Worm (Caenorhabditis elegans): ENCODE measurements around the gene C04G6.13.

C04G6.13 gene

ce11 chrII:5057315-5057714 is 36.7 kb upstream of the C04G6.13 start (continued):
- TF ChIP-seq rbr-2 (tag; optimal IDR thresholded peaks at IDR 0.05), result peak; percentile 68
- no peak for TF ChIP-seq tag-97 (GFP tag; IDR thresholded peaks at IDR 0.05)
- 0 out of 2 replicates have a peak, but pooled peaks have one; percentile 66 for TF ChIP-seq saeg-2 (GFP tag; IDR thresholded peaks at IDR 0.05)
- peak; percentile 63 for TF ChIP-seq F10B5.3 (tag; optimal IDR thresholded peaks at IDR 0.05)
- peak; percentile 63 for TF ChIP-seq lin-29 (GFP tag; IDR thresholded peaks at IDR 0.05)
- TF ChIP-seq zfp-3 (GFP tag; conservative IDR thresholded peaks at IDR 0.05), result peak; percentile 60; the same call in 1 of the 2 replicates
- no peak for TF ChIP-seq F44E2.7 (GFP tag; IDR thresholded peaks at IDR 0.05)
- no peak for TF ChIP-seq unc-39 (tag; optimal IDR thresholded peaks at IDR 0.05)
- no peak for TF ChIP-seq nhr-41 (GFP tag; IDR thresholded peaks at IDR 0.05)
- TF ChIP-seq F49E8.2 (tag; optimal IDR thresholded peaks at IDR 0.05; ENCODE audit: borderline replicate concordance), result peak; percentile 64
- peak; percentile 12 to 14 for TF ChIP-seq hif-1 (tag; optimal IDR thresholded peaks at IDR 0.05)
- peak; percentile 38 for TF ChIP-seq nhr-28 (tag; optimal IDR thresholded peaks at IDR 0.05)
- no peak for TF ChIP-seq nhr-77 (tag; optimal IDR thresholded peaks at IDR 0.05)
- TF ChIP-seq nhr-48 (tag; optimal IDR thresholded peaks at IDR 0.05), result peak; percentile 34
- TF ChIP-seq spr-1 (tag; optimal IDR thresholded peaks at IDR 0.05), result peak; percentile 50
- no peak for TF ChIP-seq nhr-11 (tag; optimal IDR thresholded peaks at IDR 0.05)
- TF ChIP-seq daf-16 (GFP tag; optimal IDR thresholded peaks at IDR 0.05), result peak; percentile 16 to 45
- TF ChIP-seq daf-16 (tag; optimal IDR thresholded peaks at IDR 0.05), result peak; percentile 55
- TF ChIP-seq ceh-28 (tag; optimal IDR thresholded peaks at IDR 0.05), result no peak
- no peak for TF ChIP-seq daf-12 (tag; optimal IDR thresholded peaks at IDR 0.05)
- 0 out of 2 replicates have a peak, but pooled peaks have one; percentile 11 for TF ChIP-seq Y75B8A.6 (GFP tag; IDR thresholded peaks at IDR 0.05)

DNA sequence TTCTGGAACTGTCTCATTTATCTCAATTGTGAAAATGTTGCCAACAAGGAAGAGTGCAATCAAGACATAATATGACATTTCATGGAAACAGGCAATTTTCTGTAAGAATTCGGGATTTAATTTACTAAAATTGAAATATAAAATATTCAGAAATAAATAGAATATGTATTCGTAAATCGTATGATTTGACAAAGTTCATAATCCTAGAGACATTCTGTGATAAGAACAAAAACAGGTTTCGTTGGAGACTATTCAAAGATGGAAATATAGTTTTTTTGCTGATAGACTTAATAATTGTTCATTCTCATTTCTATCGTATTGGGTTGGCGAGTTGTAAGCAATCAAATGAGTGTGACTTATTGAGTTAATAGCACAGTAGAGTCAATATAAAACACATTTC is 36.0 kb upstream of the C04G6.13 start, which contains the start of gene C27A2.12:
Gene C27A2.12, minus strand, starts transcription at position 101 of the 400 bp plus-strand sequence.
- TF ChIP-seq rbr-2 (tag; optimal IDR thresholded peaks at IDR 0.05) (no peak), ama-1 (optimal IDR thresholded peaks at IDR 0.05) (no peak), ces-1 (GFP tag; optimal IDR thresholded peaks at IDR 0.05) (no peak), lin-39 (tag; optimal IDR thresholded peaks at IDR 0.05) (no peak), F44E2.7 (GFP tag; IDR thresholded peaks at IDR 0.05) (no peak), fos-1 (tag; optimal IDR thresholded peaks at IDR 0.05) (no peak), nhr-6 (tag; optimal IDR thresholded peaks at IDR 0.05) (no peak), gei-8 (GFP tag; optimal IDR thresholded peaks at IDR 0.05) (no peak), ztf-11 (tag; optimal IDR thresholded peaks at IDR 0.05) (no peak), egl-27 (tag; optimal IDR thresholded peaks at IDR 0.05) (no peak), mdt-29 (GFP tag; IDR thresholded peaks at IDR 0.05) (no peak), ceh-62 (tag; optimal IDR thresholded peaks at IDR 0.05) (no peak), ceh-28 (tag; optimal IDR thresholded peaks at IDR 0.05) (no peak), nhr-76 (tag; optimal IDR thresholded peaks at IDR 0.05) (no peak), daf-16 (GFP tag; optimal IDR thresholded peaks at IDR 0.05) (no peak), daf-16 (tag; optimal IDR thresholded peaks at IDR 0.05) (no peak), zip-11 (GFP tag; IDR thresholded peaks at IDR 0.05) (no peak), ceh-32 (tag; optimal IDR thresholded peaks at IDR 0.05; ENCODE audit: poor library complexity) (no peak), lin-15B (tag; optimal IDR thresholded peaks at IDR 0.05) (no peak), vab-7 (GFP tag; IDR thresholded peaks at IDR 0.05) (no peak), T26A8.4 (GFP tag; IDR thresholded peaks at IDR 0.05) (no peak)

DNA sequence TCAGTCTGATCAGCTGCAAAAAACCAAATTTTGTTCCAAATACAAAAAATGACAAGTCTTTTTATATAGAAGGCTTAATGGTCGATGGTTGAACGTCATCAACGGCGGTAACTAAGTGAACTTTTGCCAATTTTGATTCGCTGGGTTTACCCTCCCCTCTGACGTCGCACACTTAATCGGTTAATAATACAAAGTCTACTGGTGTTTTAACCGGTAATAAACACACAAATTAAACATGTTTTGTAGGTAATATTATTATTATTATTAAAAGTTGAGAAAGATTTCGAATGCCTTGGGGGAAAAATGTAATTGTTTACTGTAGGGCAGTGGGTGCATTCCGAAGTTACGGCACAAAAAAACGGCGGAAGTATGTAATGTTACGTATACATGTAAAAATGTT is 33.3 kb upstream of the C04G6.13 start, which contains the start of gene pho-12:
Gene pho-12, minus strand, starts transcription at position 101 of the 400 bp plus-strand sequence.
- TF ChIP-seq ceh-28 (tag; optimal IDR thresholded peaks at IDR 0.05), result no peak
- TF ChIP-seq zfp-3 (GFP tag; conservative IDR thresholded peaks at IDR 0.05), result no peak
- no peak for TF ChIP-seq daf-12 (tag; optimal IDR thresholded peaks at IDR 0.05)
- no peak for TF ChIP-seq lim-7 (GFP tag; IDR thresholded peaks at IDR 0.05)
- TF ChIP-seq dmd-6 (GFP tag; IDR thresholded peaks at IDR 0.05), result no peak
- no peak for TF ChIP-seq skn-1 (tag; optimal IDR thresholded peaks at IDR 0.05)
- TF ChIP-seq nhr-10 (tag; optimal IDR thresholded peaks at IDR 0.05), result no peak
- no peak for TF ChIP-seq zag-1 (tag; optimal IDR thresholded peaks at IDR 0.05)
- TF ChIP-seq F44E2.7 (GFP tag; IDR thresholded peaks at IDR 0.05), result no peak
- no peak for TF ChIP-seq nhr-11 (tag; optimal IDR thresholded peaks at IDR 0.05)
- no peak for TF ChIP-seq hlh-30 (tag; optimal IDR thresholded peaks at IDR 0.05; ENCODE audit: insufficient read depth)
- TF ChIP-seq ama-1 (optimal IDR thresholded peaks at IDR 0.05), result no peak
